Worm (Caenorhabditis elegans) whole organism, L2 larva: ENCODE measurements around the gene madd-3.

Experiments
- C34F6.9 ChIP-seq: fragments of 150-350 bp; optimal IDR thresholded peaks from 2 replicates; lab custom pipeline; 2014; ENCODE audit warnings: missing biosample characterization, missing genetic modification characterization
- F13H6.1 ChIP-seq: sonication (generic microtip); optimal IDR thresholded peaks from 2 replicates; lab custom pipeline; 2016; ENCODE audit warnings: missing genetic modification characterization, missing compliant biosample characterization
- R02D3.7 ChIP-seq: fragments of 150-350 bp; optimal IDR thresholded peaks from 2 replicates; lab custom pipeline; 2014; ENCODE audit warnings: missing biosample characterization, missing genetic modification characterization
- Y55F3AM.14 ChIP-seq: fragments of 200-800 bp; sonication (Bioruptor generic); optimal IDR thresholded peaks from 2 replicates; lab custom pipeline; 2018; ENCODE audit warnings: mild to moderate bottlenecking, missing genetic modification characterization, missing compliant biosample characterization
- ZK546.5 ChIP-seq: sonication (generic microtip); optimal IDR thresholded peaks from 2 replicates; lab custom pipeline; 2017; ENCODE audit warnings: missing biosample characterization, missing genetic modification characterization
- alr-1 ChIP-seq: fragments of 150-350 bp; optimal IDR thresholded peaks from 2 replicates; lab custom pipeline; 2014; ENCODE audit warnings: missing biosample characterization, missing genetic modification characterization
- aly-2 ChIP-seq: fragments of 150-350 bp; optimal IDR thresholded peaks from 2 replicates; lab custom pipeline; 2014; ENCODE audit warnings: missing biosample characterization, missing genetic modification characterization
- ama-1 ChIP-seq: fragments of 150-350 bp; optimal IDR thresholded peaks from 2 replicates; lab custom pipeline; 2018; ENCODE audit warnings: inconsistent platforms
- blmp-1 ChIP-seq: sonication (generic microtip); optimal IDR thresholded peaks from 2 replicates; lab custom pipeline; 2017; ENCODE audit warnings: missing genetic modification characterization, mild to moderate bottlenecking, missing compliant biosample characterization, antibody characterized with exemption, moderate library complexity; ENCODE audit not compliant: insufficient read depth
- ceh-16 ChIP-seq: fragments of 150-350 bp; optimal IDR thresholded peaks from 2 replicates; lab custom pipeline; 2014; ENCODE audit warnings: missing biosample characterization, missing genetic modification characterization
- ceh-82 ChIP-seq: fragments of 150-350 bp; optimal IDR thresholded peaks from 2 replicates; lab custom pipeline; 2014; ENCODE audit warnings: missing biosample characterization, missing genetic modification characterization
- crh-2 ChIP-seq: sonication (generic microtip); optimal IDR thresholded peaks from 2 replicates; lab custom pipeline; 2017; ENCODE audit warnings: missing biosample characterization, missing genetic modification characterization
- dmd-4 ChIP-seq: sonication (generic microtip); optimal IDR thresholded peaks from 2 replicates; lab custom pipeline; 2017; ENCODE audit warnings: missing biosample characterization, missing genetic modification characterization
- egl-27 ChIP-seq: sonication (generic microtip); optimal IDR thresholded peaks from 3 replicates; lab custom pipeline; 2017; ENCODE audit warnings: missing biosample characterization, missing genetic modification reagents, missing genetic modification characterization
- elt-1 ChIP-seq: fragments of 150-350 bp; optimal IDR thresholded peaks from 2 replicates; lab custom pipeline; 2014; ENCODE audit warnings: missing biosample characterization, missing genetic modification characterization
- elt-3 ChIP-seq: sonication (generic microtip); optimal IDR thresholded peaks from 2 replicates; lab custom pipeline; 2017; ENCODE audit warnings: missing biosample characterization, missing genetic modification characterization
- fos-1 ChIP-seq: fragments of 150-350 bp; optimal IDR thresholded peaks from 2 replicates; lab custom pipeline; 2014; ENCODE audit warnings: missing biosample characterization, missing genetic modification characterization
- lin-11 ChIP-seq: fragments of 150-350 bp; sonication (generic microtip); optimal IDR thresholded peaks from 2 replicates; lab custom pipeline; 2014; ENCODE audit warnings: missing biosample characterization, missing genetic modification characterization, inconsistent platforms, mixed read lengths
- lin-39 ChIP-seq: fragments of 150-350 bp; optimal IDR thresholded peaks from 2 replicates; lab custom pipeline; 2014; ENCODE audit warnings: missing biosample characterization, missing genetic modification reagents, missing genetic modification characterization
- lsy-2 ChIP-seq, 2 experiments: fragments of 150-350 bp in 1 of 2; sonication (generic microtip) in 1 of 2; optimal IDR thresholded peaks; 2 replicates each; lab custom pipeline; 2014 to 2017; ENCODE audit warnings: missing biosample characterization in 2 of 2, missing genetic modification characterization in 2 of 2
- mab-5 ChIP-seq: fragments of 150-350 bp; optimal IDR thresholded peaks from 2 replicates; lab custom pipeline; 2014; ENCODE audit warnings: missing biosample characterization, missing genetic modification characterization
- mbf-1 ChIP-seq: sonication (generic microtip); optimal IDR thresholded peaks from 2 replicates; lab custom pipeline; 2017; ENCODE audit warnings: missing biosample characterization, missing genetic modification characterization
- mdl-1 ChIP-seq, 2 experiments: fragments of 150-350 bp in 1 of 2; sonication (generic microtip) in 1 of 2; optimal IDR thresholded peaks; 2 replicates each; lab custom pipeline; 2017; ENCODE audit warnings: missing biosample characterization in 2 of 2, missing genetic modification characterization in 2 of 2
- nhr-10 ChIP-seq: sonication (generic microtip); optimal IDR thresholded peaks from 2 replicates; lab custom pipeline; 2017; ENCODE audit warnings: missing biosample characterization, missing genetic modification characterization
- nhr-11 ChIP-seq: fragments of 150-350 bp; optimal IDR thresholded peaks from 2 replicates; lab custom pipeline; 2014; ENCODE audit warnings: missing biosample characterization, missing genetic modification characterization
- nhr-12 ChIP-seq: fragments of 150-350 bp; optimal IDR thresholded peaks from 2 replicates; lab custom pipeline; 2014; ENCODE audit warnings: missing biosample characterization, missing genetic modification characterization
- nhr-129 ChIP-seq: fragments of 150-350 bp; optimal IDR thresholded peaks from 2 replicates; lab custom pipeline; 2014; ENCODE audit warnings: missing biosample characterization, missing genetic modification characterization
- nhr-21 ChIP-seq: fragments of 150-350 bp; optimal IDR thresholded peaks from 2 replicates; lab custom pipeline; 2014; ENCODE audit warnings: missing biosample characterization, missing genetic modification characterization
- nhr-23 ChIP-seq: fragments of 150-350 bp; optimal IDR thresholded peaks from 2 replicates; lab custom pipeline; 2014; ENCODE audit warnings: missing biosample characterization, missing genetic modification reagents, missing genetic modification characterization
- nhr-237 ChIP-seq: fragments of 150-350 bp; optimal IDR thresholded peaks from 2 replicates; lab custom pipeline; 2014; ENCODE audit warnings: missing biosample characterization, missing genetic modification characterization
- nhr-25 ChIP-seq: fragments of 150-350 bp; sonication (generic microtip); optimal IDR thresholded peaks from 3 replicates; lab custom pipeline; 2014; ENCODE audit warnings: missing biosample characterization, missing genetic modification characterization
- nhr-6 ChIP-seq: fragments of 150-350 bp; optimal IDR thresholded peaks from 2 replicates; lab custom pipeline; 2014; ENCODE audit warnings: missing biosample characterization, missing genetic modification characterization
- nhr-77 ChIP-seq: fragments of 150-350 bp; optimal IDR thresholded peaks from 2 replicates; lab custom pipeline; 2014; ENCODE audit warnings: missing biosample characterization, missing genetic modification characterization
- peb-1 ChIP-seq: fragments of 150-350 bp; optimal IDR thresholded peaks from 2 replicates; lab custom pipeline; 2014; ENCODE audit warnings: missing biosample characterization, missing genetic modification characterization
- sem-4 ChIP-seq: fragments of 150-350 bp; optimal IDR thresholded peaks from 2 replicates; lab custom pipeline; 2014; ENCODE audit warnings: missing biosample characterization, missing genetic modification reagents, missing genetic modification characterization
- skn-1 ChIP-seq: sonication (generic microtip); optimal IDR thresholded peaks from 2 replicates; lab custom pipeline; 2017; ENCODE audit warnings: missing biosample characterization, missing genetic modification characterization
- sma-3 ChIP-seq: sonication (generic microtip); optimal IDR thresholded peaks from 2 replicates; lab custom pipeline; 2016; ENCODE audit warnings: missing genetic modification reagents, missing genetic modification characterization, missing compliant biosample characterization
- sma-9 ChIP-seq, 2 experiments: fragments of 150-350 bp in 1 of 2; sonication (generic microtip) in 1 of 2; optimal IDR thresholded peaks; 2 replicates each; lab custom pipeline; 2014 to 2016; ENCODE audit warnings: missing genetic modification characterization in 2 of 2, mild to moderate bottlenecking in 1 of 2, missing biosample characterization in 1 of 2, missing compliant biosample characterization in 1 of 2, missing genetic modification reagents in 1 of 2, moderate library complexity in 1 of 2
- snpc-4 ChIP-seq: fragments of 150-350 bp; optimal IDR thresholded peaks from 2 replicates; lab custom pipeline; 2014; ENCODE audit warnings: missing biosample characterization, missing genetic modification characterization
- unc-39 ChIP-seq: fragments of 150-350 bp; optimal IDR thresholded peaks from 2 replicates; lab custom pipeline; 2014; ENCODE audit warnings: missing biosample characterization, missing genetic modification characterization
- unc-55 ChIP-seq: fragments of 150-350 bp; sonication (generic microtip); optimal IDR thresholded peaks from 3 replicates; lab custom pipeline; 2014; ENCODE audit warnings: missing biosample characterization, missing genetic modification reagents, missing genetic modification characterization
- unc-62 ChIP-seq: fragments of 150-350 bp; optimal IDR thresholded peaks from 2 replicates; lab custom pipeline; 2014; ENCODE audit warnings: missing biosample characterization, missing genetic modification reagents, missing genetic modification characterization
- zag-1 ChIP-seq: fragments of 150-350 bp; optimal IDR thresholded peaks from 2 replicates; lab custom pipeline; 2014; ENCODE audit warnings: missing biosample characterization, missing genetic modification characterization
- ztf-1 ChIP-seq: fragments of 200-800 bp; sonication (Bioruptor generic); conservative IDR thresholded peaks from 2 replicates; pipeline ENCODE4 v1.3.6; 2022; ENCODE audit warnings: missing genetic modification characterization, missing compliant biosample characterization
- ztf-11 ChIP-seq: sonication (generic microtip); optimal IDR thresholded peaks from 2 replicates; lab custom pipeline; 2017; ENCODE audit warnings: missing biosample characterization, missing genetic modification characterization
- ztf-4 ChIP-seq: fragments of 150-350 bp; optimal IDR thresholded peaks from 2 replicates; lab custom pipeline; 2014; ENCODE audit warnings: missing biosample characterization, missing genetic modification characterization

The madd-3 gene

ce11 chrX:14334151-14334550 lies 37.7 kb upstream of the madd-3 start:
- TF ChIP-seq nhr-129 (peak; percentile 69), nhr-21 (peak; percentile 46), crh-2 (tag; lab: Kevin White, UChicago) (no peak), nhr-23 (tag; lab: Kevin White, UChicago) (no peak), nhr-25 (tag; lab: Kevin White, UChicago) (no peak), nhr-77 (no peak), mab-5 (tag; lab: Kevin White, UChicago) (no peak), blmp-1 (tag; lab: Kevin White, UChicago) (peak; percentile 32), peb-1 (tag; lab: Kevin White, UChicago) (no peak), sem-4 (tag; lab: Kevin White, UChicago) (no peak), lsy-2 (tag; optimal IDR thresholded peaks at IDR 0.05; lab: Kevin White, UChicago) (peak in 1 of 2 experiments; percentile 68), ceh-16 (tag; lab: Kevin White, UChicago) (no peak), F13H6.1 (tag; lab: Kevin White, UChicago) (peak; percentile 26), zag-1 (tag; lab: Kevin White, UChicago) (no peak), unc-62 (no peak), sma-9 (GFP tag; optimal IDR thresholded peaks at IDR 0.05; lab: Kevin White, UChicago) (peak; percentile 61), sma-9 (tag; optimal IDR thresholded peaks at IDR 0.05; lab: Kevin White, UChicago) (no peak), fos-1 (tag; lab: Kevin White, UChicago) (peak; percentile 27), ceh-82 (tag; lab: Kevin White, UChicago) (no peak), alr-1 (tag; lab: Kevin White, UChicago) (no peak), C34F6.9 (tag; lab: Kevin White, UChicago) (peak; percentile 27), ama-1 (no peak), nhr-11 (tag; lab: Kevin White, UChicago) (no peak), nhr-6 (peak; percentile 28), nhr-237 (no peak), aly-2 (tag; lab: Kevin White, UChicago) (no peak), dmd-4 (tag; lab: Kevin White, UChicago) (no peak), lin-11 (no peak), nhr-12 (tag; lab: Kevin White, UChicago) (no peak), egl-27 (tag; lab: Kevin White, UChicago) (peak; percentile 26), R02D3.7 (tag; lab: Kevin White, UChicago) (no peak), nhr-10 (tag; lab: Kevin White, UChicago) (no peak)

- TF ChIP-seq ztf-11 (tag; lab: Kevin White, UChicago) (no peak), ceh-82 (tag; lab: Kevin White, UChicago) (no peak), ztf-1 (no peak), Y55F3AM.14 (no peak), F13H6.1 (tag; lab: Kevin White, UChicago) (peak; percentile 15), skn-1 (no peak), egl-27 (tag; lab: Kevin White, UChicago) (peak; percentile 12), unc-55 (GFP tag; lab: Kevin White, UChicago) (no peak), ama-1 (no peak), mdl-1 (tag; optimal IDR thresholded peaks at IDR 0.05; lab: Kevin White, UChicago) (no peak), dmd-4 (tag; lab: Kevin White, UChicago) (no peak), elt-3 (no peak), sma-9 (GFP tag; optimal IDR thresholded peaks at IDR 0.05; lab: Kevin White, UChicago) (no peak), sma-9 (tag; optimal IDR thresholded peaks at IDR 0.05; lab: Kevin White, UChicago) (no peak)
Observed at ce11 chrX:14329348-14329747, 32.9 kb upstream of the madd-3 start.

ce11 chrX:14327398-14327797 lies 30.9 kb upstream of the madd-3 start, which contains the start of gene C11H1.7:
Gene C11H1.7 (plus strand): TSS chrX:14327409.
- TF ChIP-seq unc-55 (GFP tag; lab: Kevin White, UChicago) (peak; percentile 19), nhr-237 (no peak), ztf-4 (tag; lab: Kevin White, UChicago) (no peak)
- TF ChIP-seq, all 48 proteins: peak for 1

- TF ChIP-seq snpc-4 = no peak
- TF ChIP-seq ZK546.5 (tag; lab: Kevin White, UChicago) = no peak
- no peak for TF ChIP-seq skn-1
- no peak for TF ChIP-seq crh-2 (tag; lab: Kevin White, UChicago)
- TF ChIP-seq nhr-21 = no peak
- TF ChIP-seq lin-39 (tag; lab: Kevin White, UChicago) = no peak
- TF ChIP-seq sem-4 (tag; lab: Kevin White, UChicago) = no peak
- no peak for TF ChIP-seq nhr-23 (tag; lab: Kevin White, UChicago)
- TF ChIP-seq sma-3 (GFP tag; lab: Kevin White, UChicago) = no peak
- TF ChIP-seq peb-1 (tag; lab: Kevin White, UChicago) = no peak
- TF ChIP-seq blmp-1 (tag; lab: Kevin White, UChicago) = no peak
- no peak for TF ChIP-seq alr-1 (tag; lab: Kevin White, UChicago)
- no peak for TF ChIP-seq mab-5 (tag; lab: Kevin White, UChicago)
- TF ChIP-seq elt-1 (tag; lab: Kevin White, UChicago) = no peak
- no peak for TF ChIP-seq unc-39
- no peak for TF ChIP-seq elt-3
- no peak for TF ChIP-seq mbf-1
- no peak for TF ChIP-seq R02D3.7 (tag; lab: Kevin White, UChicago)
- TF ChIP-seq nhr-6 = no peak
Observed at ce11 chrX:14326578-14326977, 30.1 kb upstream of the madd-3 start.
